Worm (Caenorhabditis elegans) whole organism, L4 larva: Measurements from ENCODE around the gene T24A6.7.

ENCODE experiments used
- aly-2 ChIP-seq: sonication (generic microtip); optimal IDR thresholded peaks from 2 replicates; lab custom pipeline; 2018; ENCODE audit warnings: missing biosample characterization, missing genetic modification characterization
- ceh-32 ChIP-seq: sonication (generic microtip); optimal IDR thresholded peaks from 2 replicates; lab custom pipeline; 2016; ENCODE audit warnings: mild to moderate bottlenecking, missing genetic modification characterization, missing compliant biosample characterization; ENCODE audit not compliant: poor library complexity
- dpl-1 ChIP-seq: fragments of 150-350 bp; optimal IDR thresholded peaks from 2 replicates; lab custom pipeline; 2014; ENCODE audit warnings: missing biosample characterization, missing genetic modification reagents, missing genetic modification characterization
- hlh-30 ChIP-seq: sonication (generic microtip); optimal IDR thresholded peaks from 2 replicates; lab custom pipeline; 2017; ENCODE audit warnings: antibody characterized with exemption, mild to moderate bottlenecking, missing genetic modification characterization, missing compliant biosample characterization; ENCODE audit not compliant: insufficient read depth
- lin-39 ChIP-seq: fragments of 150-350 bp; optimal IDR thresholded peaks from 2 replicates; lab custom pipeline; 2014; ENCODE audit warnings: missing biosample characterization, missing genetic modification reagents, missing genetic modification characterization
- madf-5 ChIP-seq, 2 experiments: fragments of 200-800 bp; sonication (Bioruptor generic); IDR thresholded peaks; 2 replicates each; pipeline ENCODE4 v1.3.6; 2022; ENCODE audit warnings: missing compliant biosample characterization in 2 of 2, missing genetic modification characterization in 2 of 2
- mdl-1 ChIP-seq, 2 experiments: fragments of 150-350 bp in 1 of 2; sonication (generic microtip) in 1 of 2; optimal IDR thresholded peaks; 2 replicates each; lab custom pipeline; 2014 to 2017; ENCODE audit warnings: missing biosample characterization in 2 of 2, missing genetic modification characterization in 2 of 2
- mep-1 ChIP-seq: fragments of 150-350 bp; sonication (generic microtip); optimal IDR thresholded peaks from 3 replicates; lab custom pipeline; 2014; ENCODE audit warnings: missing biosample characterization, missing genetic modification characterization
- pqm-1 ChIP-seq: sonication (generic microtip); optimal IDR thresholded peaks from 2 replicates; lab custom pipeline; 2017; ENCODE audit warnings: missing biosample characterization, missing genetic modification characterization
- sdz-12 ChIP-seq: fragments of 200-800 bp; sonication (Bioruptor generic); optimal IDR thresholded peaks from 2 replicates; lab custom pipeline; 2018; ENCODE audit warnings: mild to moderate bottlenecking, missing genetic modification characterization, missing compliant biosample characterization
- zag-1 ChIP-seq: fragments of 150-350 bp; optimal IDR thresholded peaks from 2 replicates; lab custom pipeline; 2014; ENCODE audit warnings: missing biosample characterization, missing genetic modification characterization

- no peak for TF ChIP-seq aly-2
- TF ChIP-seq zag-1 (tag; lab: Kevin White, UChicago): no peak
- TF ChIP-seq dpl-1 (GFP tag; lab: Kevin White, UChicago): no peak
- TF ChIP-seq ceh-32 (tag; lab: Kevin White, UChicago): no peak
- no peak for TF ChIP-seq hlh-30 (tag; lab: Kevin White, UChicago)
- TF ChIP-seq pqm-1 (tag; lab: Kevin White, UChicago): no peak
- no peak for TF ChIP-seq lin-39 (tag; lab: Kevin White, UChicago)
- no peak for TF ChIP-seq mep-1
- TF ChIP-seq madf-5 (GFP tag; IDR thresholded peaks at IDR 0.05; lab: Robert Waterston, UW): no peak
- no peak for TF ChIP-seq sdz-12 (GFP tag; lab: Kevin White, UChicago)
- no peak for TF ChIP-seq mdl-1 (tag; optimal IDR thresholded peaks at IDR 0.05; lab: Kevin White, UChicago)
Measured at ce11 chrV:3496880-3497279, 28.2 kb upstream of the T24A6.7 start, which contains the start of gene C07G3.15.
